Worm (Caenorhabditis elegans): ENCODE results near the gene C02H6.3.
"Not testable (repeated sequence)": the region's sequence is repeated elsewhere in the genome, so short reads cannot be mapped to it uniquely, and the experiment has no call there.

DNA sequence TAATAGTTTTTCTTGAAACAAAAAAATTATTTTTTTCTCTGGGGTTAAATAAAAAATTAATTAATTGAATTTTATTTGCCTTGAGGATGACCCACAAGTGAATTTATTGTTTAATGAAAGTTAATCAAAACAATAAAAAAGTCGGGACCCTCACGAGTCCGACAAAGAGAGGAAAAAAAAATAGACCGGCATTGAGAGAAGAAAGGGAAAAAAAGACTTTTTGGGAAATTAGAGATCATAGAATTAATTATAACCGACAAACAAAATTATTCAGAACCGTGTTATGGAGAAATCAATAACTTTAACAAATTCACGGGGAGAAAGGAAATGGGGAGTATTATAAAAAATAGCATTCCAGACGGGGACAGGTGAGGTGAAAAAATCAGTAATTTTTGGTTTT, 50.4 kb downstream of the C02H6.3 start, which contains the start of gene F10G2.7:
- TF ChIP-seq B0310.2 (tag; optimal IDR thresholded peaks at IDR 0.05); ama-1 (optimal IDR thresholded peaks at IDR 0.05); ceh-13 (GFP tag; optimal IDR thresholded peaks at IDR 0.05); flt-1 (GFP tag; IDR thresholded peaks at IDR 0.05); hmbx-1 (tag; optimal IDR thresholded peaks at IDR 0.05); pes-1 (GFP tag; IDR thresholded peaks at IDR 0.05); sea-1 (GFP tag; conservative IDR thresholded peaks at IDR 0.05); ceh-36 (tag; optimal IDR thresholded peaks at IDR 0.05); tra-4 (tag; optimal IDR thresholded peaks at IDR 0.05); tbx-11 (GFP tag; IDR thresholded peaks at IDR 0.05); ets-7 (tag; optimal IDR thresholded peaks at IDR 0.05); hmg-4 (GFP tag; optimal IDR thresholded peaks at IDR 0.05): not testable (repeated sequence)

All from whole organism, early embryonic.